Worm (Caenorhabditis elegans) whole organism, mixed stage, embryonic: ENCODE results near the gene ZK1248.4.

Experiments
- pha-4 ChIP-seq: fragments of 150-350 bp; optimal IDR thresholded peaks from 2 replicates; lab custom pipeline; 2018; ENCODE audit warnings: missing biosample characterization, missing genetic modification reagents, missing genetic modification characterization
- snpc-4 ChIP-seq: fragments of 150-350 bp; optimal IDR thresholded peaks from 2 replicates; lab custom pipeline; 2014; ENCODE audit warnings: missing biosample characterization, missing genetic modification characterization
- unc-39 ChIP-seq: fragments of 150-350 bp; optimal IDR thresholded peaks from 2 replicates; lab custom pipeline; 2014; ENCODE audit warnings: missing biosample characterization, missing genetic modification characterization
- ztf-11 ChIP-seq: fragments of 150-350 bp; optimal IDR thresholded peaks from 2 replicates; lab custom pipeline; 2014; ENCODE audit warnings: missing biosample characterization, missing genetic modification characterization

DNA sequence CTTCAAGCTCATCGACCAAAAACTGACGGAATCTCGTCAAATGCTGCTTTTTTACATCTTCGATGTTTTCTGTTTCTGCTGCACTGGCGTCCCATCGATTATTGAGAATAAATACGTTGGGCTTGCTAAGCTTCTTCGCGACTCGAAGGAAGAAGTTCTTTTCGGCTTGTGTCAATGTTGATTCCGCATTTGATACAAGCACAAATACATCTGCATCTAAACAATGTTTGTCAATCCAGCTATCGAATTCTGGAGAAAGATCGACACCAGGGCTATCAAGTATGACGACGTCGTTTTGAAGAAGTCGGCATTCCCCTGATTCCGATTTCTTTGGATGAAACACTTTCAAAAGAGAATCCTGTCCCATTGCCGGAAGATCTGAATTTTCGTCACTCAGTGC, 16.7 kb downstream of the ZK1248.4 start:
- no peak for TF ChIP-seq snpc-4 (tag; lab: Kevin White, UChicago)
- no peak for TF ChIP-seq ztf-11 (tag; lab: Kevin White, UChicago)
- TF ChIP-seq unc-39 (tag; lab: Kevin White, UChicago) = no peak
- TF ChIP-seq pha-4 (tag; lab: Kevin White, UChicago) = no peak
